Worm (Caenorhabditis elegans) whole organism, late embryonic: ENCODE results near the gene dlat-2.

Experiments used
- C08G9.2 ChIP-seq: sonication (generic microtip); optimal IDR thresholded peaks from 2 replicates; lab custom pipeline; 2016; ENCODE audit warnings: mild to moderate bottlenecking, missing genetic modification characterization, moderate library complexity, missing compliant biosample characterization
- K09A11.1 ChIP-seq: sonication (generic microtip); optimal IDR thresholded peaks from 2 replicates; lab custom pipeline; 2017; ENCODE audit warnings: antibody characterized with exemption, mild to moderate bottlenecking, missing genetic modification characterization, missing compliant biosample characterization; ENCODE audit not compliant: insufficient read depth
- T23F11.4 ChIP-seq: fragments of 200-800 bp; sonication (Bioruptor generic); optimal IDR thresholded peaks from 2 replicates; lab custom pipeline; 2018; ENCODE audit warnings: mild to moderate bottlenecking, missing genetic modification characterization, missing compliant biosample characterization
- ahr-1 ChIP-seq: sonication (generic microtip); optimal IDR thresholded peaks from 2 replicates; lab custom pipeline; 2016; ENCODE audit warnings: missing genetic modification characterization, missing compliant biosample characterization
- ceh-18 ChIP-seq: sonication (generic microtip); optimal IDR thresholded peaks from 2 replicates; lab custom pipeline; 2016; ENCODE audit warnings: missing genetic modification characterization, missing compliant biosample characterization
- ceh-2 ChIP-seq: sonication (generic microtip); optimal IDR thresholded peaks from 2 replicates; lab custom pipeline; 2016; ENCODE audit warnings: missing genotype, missing genetic modification characterization, missing compliant biosample characterization
- ceh-22 ChIP-seq: sonication (generic microtip); optimal IDR thresholded peaks from 2 replicates; lab custom pipeline; 2017; ENCODE audit warnings: missing biosample characterization, missing genetic modification characterization
- ceh-30 ChIP-seq: fragments of 150-350 bp; optimal IDR thresholded peaks from 2 replicates; lab custom pipeline; 2014; ENCODE audit warnings: missing biosample characterization, missing genetic modification characterization
- ceh-31 ChIP-seq: sonication (generic microtip); optimal IDR thresholded peaks from 2 replicates; lab custom pipeline; 2016; ENCODE audit warnings: missing genetic modification characterization, missing compliant biosample characterization
- ceh-34 ChIP-seq: sonication (generic microtip); optimal IDR thresholded peaks from 2 replicates; lab custom pipeline; 2016; ENCODE audit warnings: mild to moderate bottlenecking, missing genetic modification characterization, missing compliant biosample characterization
- ceh-45 ChIP-seq: fragments of 200-800 bp; sonication (Bioruptor generic); IDR thresholded peaks from 2 replicates; pipeline ENCODE4 v1.3.6; 2022; ENCODE audit warnings: missing genetic modification reagents, missing genetic modification characterization, missing compliant biosample characterization
- ceh-6 ChIP-seq: fragments of 200-800 bp; sonication (Bioruptor generic); optimal IDR thresholded peaks from 2 replicates; lab custom pipeline; 2018; ENCODE audit warnings: mild to moderate bottlenecking, missing genetic modification characterization, missing compliant biosample characterization
- ets-4 ChIP-seq: sonication (generic microtip); optimal IDR thresholded peaks from 2 replicates; lab custom pipeline; 2016; ENCODE audit warnings: missing genetic modification characterization, missing compliant biosample characterization
- fkh-6 ChIP-seq: sonication (generic microtip); optimal IDR thresholded peaks from 2 replicates; lab custom pipeline; 2016; ENCODE audit warnings: missing genetic modification characterization, missing compliant biosample characterization
- gmeb-2 ChIP-seq: sonication (generic microtip); optimal IDR thresholded peaks from 2 replicates; lab custom pipeline; 2016; ENCODE audit warnings: missing genetic modification characterization, inconsistent platforms, missing compliant biosample characterization
- hlh-13 ChIP-seq: fragments of 200-800 bp; sonication (Bioruptor generic); optimal IDR thresholded peaks from 2 replicates; lab custom pipeline; 2018; ENCODE audit warnings: mild to moderate bottlenecking, missing genetic modification characterization, missing compliant biosample characterization
- hlh-30 ChIP-seq: sonication (generic microtip); optimal IDR thresholded peaks from 2 replicates; lab custom pipeline; 2017; ENCODE audit warnings: antibody characterized with exemption, missing genetic modification characterization, missing compliant biosample characterization; ENCODE audit not compliant: insufficient read depth
- hlh-6 ChIP-seq: sonication (generic microtip); optimal IDR thresholded peaks from 2 replicates; lab custom pipeline; 2016; ENCODE audit warnings: missing genotype, missing genetic modification characterization, missing compliant biosample characterization
- lim-6 ChIP-seq: sonication (generic microtip); optimal IDR thresholded peaks from 2 replicates; lab custom pipeline; 2016; ENCODE audit warnings: missing genetic modification characterization, missing compliant biosample characterization
- nhr-11 ChIP-seq: fragments of 150-350 bp; optimal IDR thresholded peaks from 2 replicates; lab custom pipeline; 2014; ENCODE audit warnings: missing biosample characterization, missing genetic modification characterization
- odd-2 ChIP-seq: sonication (generic microtip); optimal IDR thresholded peaks from 2 replicates; lab custom pipeline; 2017; ENCODE audit warnings: antibody characterized with exemption, mild to moderate bottlenecking, missing genetic modification characterization, missing compliant biosample characterization
- pat-9 ChIP-seq: fragments of 200-800 bp; sonication (Bioruptor generic); optimal IDR thresholded peaks from 2 replicates; lab custom pipeline; 2018; ENCODE audit warnings: mild to moderate bottlenecking, missing genetic modification characterization, moderate library complexity, missing compliant biosample characterization
- pax-1 ChIP-seq: fragments of 150-350 bp; optimal IDR thresholded peaks from 2 replicates; lab custom pipeline; 2014; ENCODE audit warnings: missing biosample characterization, missing genetic modification characterization
- pha-2 ChIP-seq: sonication (generic microtip); optimal IDR thresholded peaks from 2 replicates; lab custom pipeline; 2017; ENCODE audit warnings: mild to moderate bottlenecking, missing genetic modification characterization, missing compliant biosample characterization
- pha-4 ChIP-seq: fragments of 150-350 bp; optimal IDR thresholded peaks from 2 replicates; lab custom pipeline; 2018; ENCODE audit warnings: missing biosample characterization, missing genetic modification reagents, missing genetic modification characterization
- pqm-1 ChIP-seq: sonication (generic microtip); optimal IDR thresholded peaks from 2 replicates; lab custom pipeline; 2016; ENCODE audit warnings: missing genetic modification characterization, missing compliant biosample characterization
- pros-1 ChIP-seq: fragments of 150-350 bp; optimal IDR thresholded peaks from 2 replicates; lab custom pipeline; 2014; ENCODE audit warnings: missing biosample characterization, missing genetic modification reagents, missing genetic modification characterization
- ref-2 ChIP-seq: sonication (generic microtip); optimal IDR thresholded peaks from 2 replicates; lab custom pipeline; 2016; ENCODE audit warnings: missing genetic modification characterization, missing compliant biosample characterization
- rnt-1 ChIP-seq: sonication (generic microtip); optimal IDR thresholded peaks from 2 replicates; lab custom pipeline; 2016; ENCODE audit warnings: missing genetic modification characterization, missing compliant biosample characterization
- sox-2 ChIP-seq: fragments of 200-800 bp; sonication (Bioruptor generic); IDR thresholded peaks from 2 replicates; pipeline ENCODE4 v1.3.6; 2022; ENCODE audit warnings: missing genetic modification reagents, missing genetic modification characterization, missing compliant biosample characterization
- unc-3 ChIP-seq, 2 experiments: fragments of 200-800 bp in 1 of 2; sonication (Bioruptor generic) in 1 of 2; sonication (generic microtip) in 1 of 2; conservative IDR thresholded peaks in 1 of 2; optimal IDR thresholded peaks in 1 of 2; 2 replicates each; pipeline versions ENCODE4 v1.3.6 to Lab custom; 2016 to 2022; ENCODE audit warnings: missing compliant biosample characterization in 2 of 2, missing genetic modification characterization in 2 of 2, missing genetic modification reagents in 1 of 2
- unc-55 ChIP-seq: sonication (generic microtip); optimal IDR thresholded peaks from 2 replicates; lab custom pipeline; 2017; ENCODE audit warnings: missing biosample characterization, missing genetic modification reagents, missing genetic modification characterization
- unc-86 ChIP-seq: sonication (generic microtip); optimal IDR thresholded peaks from 2 replicates; lab custom pipeline; 2016; ENCODE audit warnings: missing genetic modification characterization, missing compliant biosample characterization
- zip-5 ChIP-seq: sonication (generic microtip); optimal IDR thresholded peaks from 2 replicates; lab custom pipeline; 2016; ENCODE audit warnings: missing genetic modification characterization, missing compliant biosample characterization
- ztf-16 ChIP-seq: sonication (generic microtip); optimal IDR thresholded peaks from 2 replicates; lab custom pipeline; 2017; ENCODE audit warnings: missing genetic modification characterization, missing compliant biosample characterization

Gene dlat-2

ce11 chrIV:17346599-17347218 lies 33.7 kb upstream of the dlat-2 start, which contains the start of the genes clec-197 and clec-198:
Gene clec-197, minus strand, starts transcription at chrIV:17346699.
Gene clec-198, plus strand, starts transcription at chrIV:17347168.
- TF ChIP-seq ceh-2 (tag; lab: Kevin White, UChicago) (no peak), pqm-1 (tag; lab: Kevin White, UChicago) (no peak), unc-55 (GFP tag; lab: Kevin White, UChicago) (no peak), rnt-1 (tag; lab: Kevin White, UChicago) (no peak), ceh-31 (tag; lab: Kevin White, UChicago) (no peak), pha-4 (tag; lab: Kevin White, UChicago) (no peak), ceh-45 (GFP tag; lab: Robert Waterston, UW) (no peak), nhr-11 (tag; lab: Kevin White, UChicago) (no peak), pros-1 (tag; lab: Kevin White, UChicago) (no peak), ets-4 (tag; lab: Kevin White, UChicago) (no peak), ceh-34 (tag; lab: Kevin White, UChicago) (no peak)

DNA sequence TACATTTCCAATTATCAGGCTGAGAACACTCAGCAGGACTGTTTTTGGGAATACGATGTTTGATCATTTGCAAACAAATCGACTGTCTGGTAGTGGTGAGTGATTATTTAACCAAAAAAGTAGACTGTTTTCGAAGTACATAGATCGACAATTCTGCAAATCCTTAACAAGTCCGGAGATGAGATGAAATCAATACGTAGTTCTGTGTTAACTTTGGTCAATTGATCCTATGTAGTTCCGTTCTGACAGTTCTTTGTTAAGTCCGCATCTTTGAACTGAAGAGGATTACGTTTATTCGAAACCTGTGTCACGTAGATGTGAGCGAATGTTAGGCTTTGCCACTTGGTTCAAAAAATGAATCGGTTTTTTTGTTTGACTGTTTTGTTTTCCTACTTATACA lies 28.8 kb upstream of the dlat-2 start, which contains the start of gene clec-199:
Gene clec-199 (plus strand): TSS at position 301 of the 400 bp plus-strand sequence.
- TF ChIP-seq pha-2 (tag; lab: Kevin White, UChicago) (no peak), ceh-45 (GFP tag; lab: Robert Waterston, UW) (no peak), pat-9 (tag; lab: Kevin White, UChicago) (no peak), lim-6 (tag; lab: Kevin White, UChicago) (no peak), ceh-31 (tag; lab: Kevin White, UChicago) (no peak), ztf-16 (tag; lab: Kevin White, UChicago) (no peak), sox-2 (no peak), ref-2 (tag; lab: Kevin White, UChicago) (no peak), hlh-30 (tag; lab: Kevin White, UChicago) (no peak), hlh-13 (GFP tag; lab: Kevin White, UChicago) (no peak), unc-3 (GFP tag; conservative IDR thresholded peaks at IDR 0.05; lab: Robert Waterston, UW) (no peak), unc-3 (tag; optimal IDR thresholded peaks at IDR 0.05; lab: Kevin White, UChicago) (no peak), ceh-18 (no peak), K09A11.1 (tag; lab: Kevin White, UChicago) (no peak), odd-2 (tag; lab: Kevin White, UChicago) (no peak)

- TF ChIP-seq zip-5 (no peak), ceh-2 (tag; lab: Kevin White, UChicago) (no peak), ceh-22 (tag; lab: Kevin White, UChicago) (no peak), pax-1 (tag; lab: Kevin White, UChicago) (no peak), T23F11.4 (GFP tag; lab: Kevin White, UChicago) (no peak), ahr-1 (tag; lab: Kevin White, UChicago) (no peak), pha-4 (tag; lab: Kevin White, UChicago) (no peak), ceh-30 (tag; lab: Kevin White, UChicago) (no peak), gmeb-2 (tag; lab: Kevin White, UChicago) (no peak), ceh-31 (tag; lab: Kevin White, UChicago) (no peak), C08G9.2 (tag; lab: Kevin White, UChicago) (no peak), ceh-6 (GFP tag; lab: Kevin White, UChicago) (no peak), unc-86 (tag; lab: Kevin White, UChicago) (no peak), fkh-6 (tag; lab: Kevin White, UChicago) (no peak), hlh-6 (no peak), hlh-30 (tag; lab: Kevin White, UChicago) (no peak)
- TF ChIP-seq, all 69 proteins: peak for 0
Measured at ce11 chrIV:17361143-17361542, 19.3 kb upstream of the dlat-2 start, which contains the start of gene clec-202. Gene clec-202, plus strand, starts transcription at chrIV:17361443.
